Fruit fly (Drosophila melanogaster) whole organism, pupa: ENCODE data around the gene Lsd-1.

Source experiments
- CG10348 ChIP-seq: fragments of 200-800 bp; sonication (Bioruptor generic); IDR thresholded peaks from 2 replicates; pipeline ENCODE4 v1.3.6; 2022; ENCODE audit warnings: missing biosample characterization, missing genetic modification characterization
- CG13204 ChIP-seq: fragments of 200-800 bp; sonication (Bioruptor generic); optimal IDR thresholded peaks from 2 replicates; lab custom pipeline; 2018; ENCODE audit warnings: missing biosample characterization, mild to moderate bottlenecking, missing genetic modification characterization, moderate library complexity
- CG17806 ChIP-seq: fragments of 200-800 bp; sonication (Bioruptor generic); optimal IDR thresholded peaks from 2 replicates; lab custom pipeline; 2018; ENCODE audit warnings: missing biosample characterization, mild to moderate bottlenecking, missing genetic modification characterization, moderate library complexity
- CG8301 ChIP-seq: fragments of 200-800 bp; sonication (Bioruptor generic); optimal IDR thresholded peaks from 2 replicates; lab custom pipeline; 2018; ENCODE audit warnings: missing biosample characterization, mild to moderate bottlenecking, missing genetic modification characterization
- EcR ChIP-seq: fragments of 200-800 bp; sonication (Bioruptor generic); optimal IDR thresholded peaks from 3 replicates; lab custom pipeline; 2019; ENCODE audit warnings: missing biosample characterization, missing genetic modification characterization, mild to moderate bottlenecking, moderate library complexity, missing genetic modification reagents
- Ets98B ChIP-seq: fragments of 200-800 bp; sonication (Bioruptor generic); IDR thresholded peaks from 2 replicates; pipeline ENCODE4 v1.3.6; 2022; ENCODE audit warnings: missing biosample characterization, missing genetic modification characterization
- Pif1A ChIP-seq: fragments of 200-800 bp; sonication (Bioruptor generic); optimal IDR thresholded peaks from 3 replicates; lab custom pipeline; 2016; ENCODE audit warnings: missing biosample characterization, missing genetic modification characterization
- Pif1B ChIP-seq: fragments of 200-800 bp; sonication (Bioruptor generic); optimal IDR thresholded peaks from 3 replicates; lab custom pipeline; 2016; ENCODE audit warnings: missing biosample characterization, missing genetic modification characterization
- Snoo ChIP-seq: fragments of 200-800 bp; sonication (Bioruptor generic); optimal IDR thresholded peaks from 3 replicates; lab custom pipeline; 2017; ENCODE audit warnings: missing biosample characterization, mild to moderate bottlenecking, missing genetic modification characterization, inconsistent platforms

DNA sequence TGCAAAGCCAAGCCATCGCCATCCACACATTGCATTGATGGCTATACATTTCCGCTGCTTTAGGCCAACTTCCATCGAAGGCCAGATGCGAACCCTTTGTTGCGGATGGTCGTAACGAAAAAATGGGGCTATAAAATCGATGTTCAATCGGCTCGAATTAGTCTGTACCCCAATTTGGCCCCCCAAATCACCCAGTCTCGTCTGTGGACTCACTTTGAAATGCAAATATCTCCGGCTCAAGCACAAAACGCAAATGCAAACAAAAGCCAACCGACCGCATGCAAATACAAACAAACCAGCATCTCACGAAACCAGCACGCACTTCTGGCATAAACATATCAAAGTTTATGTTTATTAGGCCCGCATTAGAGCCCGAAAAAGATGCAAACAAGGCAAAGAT, 27.3 kb upstream of the Lsd-1 start:
- no peak for TF ChIP-seq Pif1B (GFP tag; lab: Kevin White, UChicago)
- no peak for TF ChIP-seq CG10348 (GFP tag; lab: Robert Waterston, UW)
- TF ChIP-seq CG8301 (tag; lab: Kevin White, UChicago) = no peak
- TF ChIP-seq EcR (GFP tag; lab: Kevin White, UChicago) = no peak
- TF ChIP-seq Ets98B (GFP tag; lab: Robert Waterston, UW) = no peak
- no peak for TF ChIP-seq Pif1A (GFP tag; lab: Kevin White, UChicago)
- TF ChIP-seq Snoo (tag; lab: Kevin White, UChicago) = no peak
- TF ChIP-seq CG17806 = no peak
- no peak for TF ChIP-seq CG13204
